Worm (Caenorhabditis elegans): ENCODE results near the gene rib-2.

Gene rib-2

ce11 chrIII:10742382-10742860 is at the start of gene rib-2, which contains the start of gene tbb-1 (continued):
- TF ChIP-seq F33H1.4 (GFP tag; IDR thresholded peaks at IDR 0.05) (peak; percentile 91), snpc-1.1 (tag; optimal IDR thresholded peaks at IDR 0.05; ENCODE audit: insufficient read depth) (peak; percentile 77), die-1 (tag; optimal IDR thresholded peaks at IDR 0.05) (peak; percentile 38), Y95B8A.8 (GFP tag; IDR thresholded peaks at IDR 0.05) (peak; percentile 99), dox-1 (GFP tag; IDR thresholded peaks at IDR 0.05) (peak; percentile 99), ceh-79 (tag; optimal IDR thresholded peaks at IDR 0.05) (no peak), B0261.1 (tag; optimal IDR thresholded peaks at IDR 0.05) (no peak), attf-6 (GFP tag; IDR thresholded peaks at IDR 0.05) (peak; percentile 87), dpff-1 (tag; optimal IDR thresholded peaks at IDR 0.05) (no peak), sdz-38 (tag; optimal IDR thresholded peaks at IDR 0.05) (no peak), lin-26 (GFP tag; IDR thresholded peaks at IDR 0.05) (peak; percentile 77), him-1 (tag; optimal IDR thresholded peaks at IDR 0.05) (peak; percentile 65), F57A8.1 (GFP tag; optimal IDR thresholded peaks at IDR 0.05) (no peak), Y53G8AR.9 (GFP tag; conservative IDR thresholded peaks at IDR 0.05) (peak; percentile 98), unc-130 (GFP tag; optimal IDR thresholded peaks at IDR 0.05) (peak; percentile 96), ZK185.1 (tag; optimal IDR thresholded peaks at IDR 0.05; ENCODE audit: poor library complexity, severe bottlenecking) (no peak), mcd-1 (GFP tag; IDR thresholded peaks at IDR 0.05) (peak; percentile 98), lin-40 (tag; optimal IDR thresholded peaks at IDR 0.05) (peak; percentile 68), ceh-27 (GFP tag; optimal IDR thresholded peaks at IDR 0.05) (peak; percentile 69), hmg-20 (GFP tag; IDR thresholded peaks at IDR 0.05) (peak; percentile 57; the same call in 1 of the 2 replicates), F22D6.2 (tag; optimal IDR thresholded peaks at IDR 0.05) (no peak), efl-1 (GFP tag; optimal IDR thresholded peaks at IDR 0.05) (peak; percentile 100), aptf-2 (GFP tag; conservative IDR thresholded peaks at IDR 0.05) (peak; percentile 84), ceh-58 (GFP tag; IDR thresholded peaks at IDR 0.05) (no peak), snpc-4 (GFP tag; optimal IDR thresholded peaks at IDR 0.05) (peak; percentile 36), snpc-4 (tag; optimal IDR thresholded peaks at IDR 0.05) (peak; percentile 62 to 86 (median 79)), ccch-3 (GFP tag; optimal IDR thresholded peaks at IDR 0.05) (no peak), egl-44 (GFP tag; IDR thresholded peaks at IDR 0.05) (peak; percentile 83), madf-8 (GFP tag; conservative IDR thresholded peaks at IDR 0.05) (peak; percentile 99), egl-18 (GFP tag; IDR thresholded peaks at IDR 0.05) (no peak)

ce11 chrIII:10694294-10694693 is 48.3 kb upstream of the rib-2 start, which contains the start of the genes Y39A1A.18 and fmo-3:
Y39A1A.18 (minus strand) TSS chrIII:10694485.
fmo-3 (plus strand) TSS chrIII:10694681.
- peak; percentile 69 for TF ChIP-seq hmg-1.2 (GFP tag; IDR thresholded peaks at IDR 0.05)
- TF ChIP-seq him-1 (tag; optimal IDR thresholded peaks at IDR 0.05): no peak

- TF ChIP-seq mxl-1 (tag; optimal IDR thresholded peaks at IDR 0.05) (no peak), attf-5 (GFP tag; optimal IDR thresholded peaks at IDR 0.05) (no peak), snpc-1.1 (tag; optimal IDR thresholded peaks at IDR 0.05; ENCODE audit: insufficient read depth) (no peak), rpc-1 (optimal IDR thresholded peaks at IDR 0.05) (no peak), rpc-1 (tag; optimal IDR thresholded peaks at IDR 0.05) (no peak), F57C9.4 (tag; optimal IDR thresholded peaks at IDR 0.05) (no peak), ZK185.1 (tag; optimal IDR thresholded peaks at IDR 0.05; ENCODE audit: poor library complexity, severe bottlenecking) (no peak), C06A6.2 (GFP tag; conservative IDR thresholded peaks at IDR 0.05) (no peak), xnd-1 (tag; optimal IDR thresholded peaks at IDR 0.05) (no peak), nhr-179 (tag; optimal IDR thresholded peaks at IDR 0.05) (no peak), ztf-25 (GFP tag; IDR thresholded peaks at IDR 0.05) (no peak), nhr-90 (tag; optimal IDR thresholded peaks at IDR 0.05) (no peak), F37B4.10 (GFP tag; IDR thresholded peaks at IDR 0.05) (no peak), nhr-80 (tag; optimal IDR thresholded peaks at IDR 0.05) (no peak), ets-4 (GFP tag; optimal IDR thresholded peaks at IDR 0.05) (no peak)
Observed at ce11 chrIII:10700460-10700859, 42.1 kb upstream of the rib-2 start, which contains the start of gene Y39A1A.20. Y39A1A.20 (minus strand) TSS chrIII:10700560.

Data from whole organism, young adult.